Worm (Caenorhabditis elegans) whole organism, L4 larva: Measurements from ENCODE around the gene srx-50.

Experiments
- T26A8.4 ChIP-seq: fragments of 200-800 bp; sonication (Bioruptor generic); IDR thresholded peaks from 2 replicates; pipeline ENCODE4 v1.3.6; 2022; ENCODE audit warnings: missing genetic modification characterization, missing compliant biosample characterization
- aly-2 ChIP-seq: sonication (generic microtip); optimal IDR thresholded peaks from 2 replicates; lab custom pipeline; 2018; ENCODE audit warnings: missing biosample characterization, missing genetic modification characterization
- ceh-82 ChIP-seq: sonication (generic microtip); optimal IDR thresholded peaks from 2 replicates; lab custom pipeline; 2017; ENCODE audit warnings: missing biosample characterization, missing genetic modification characterization
- gei-8 ChIP-seq: fragments of 200-800 bp; sonication (Bioruptor generic); optimal IDR thresholded peaks from 2 replicates; lab custom pipeline; 2018; ENCODE audit warnings: mild to moderate bottlenecking, missing genetic modification characterization, missing compliant biosample characterization
- mdl-1 ChIP-seq, 2 experiments: fragments of 150-350 bp in 1 of 2; sonication (generic microtip) in 1 of 2; optimal IDR thresholded peaks; 2 replicates each; lab custom pipeline; 2014 to 2017; ENCODE audit warnings: missing biosample characterization in 2 of 2, missing genetic modification characterization in 2 of 2
- nhr-237 ChIP-seq: sonication (generic microtip); optimal IDR thresholded peaks from 2 replicates; lab custom pipeline; 2017; ENCODE audit warnings: missing biosample characterization, missing genetic modification characterization
- nhr-41 ChIP-seq: fragments of 200-800 bp; sonication (Bioruptor generic); IDR thresholded peaks from 2 replicates; pipeline ENCODE4 v1.3.6; 2022; ENCODE audit warnings: missing genetic modification reagents, missing genetic modification characterization, missing compliant biosample characterization
- nhr-42 ChIP-seq: fragments of 200-800 bp; sonication (Bioruptor generic); IDR thresholded peaks from 2 replicates; pipeline ENCODE4 v1.3.6; 2022; ENCODE audit warnings: missing genetic modification characterization, missing compliant biosample characterization
- nhr-76 ChIP-seq: fragments of 150-350 bp; optimal IDR thresholded peaks from 2 replicates; lab custom pipeline; 2014; ENCODE audit warnings: missing biosample characterization, missing genetic modification characterization
- unc-130 ChIP-seq: sonication (generic microtip); optimal IDR thresholded peaks from 2 replicates; lab custom pipeline; 2016; ENCODE audit warnings: missing genetic modification reagents, missing genetic modification characterization, missing compliant biosample characterization

DNA sequence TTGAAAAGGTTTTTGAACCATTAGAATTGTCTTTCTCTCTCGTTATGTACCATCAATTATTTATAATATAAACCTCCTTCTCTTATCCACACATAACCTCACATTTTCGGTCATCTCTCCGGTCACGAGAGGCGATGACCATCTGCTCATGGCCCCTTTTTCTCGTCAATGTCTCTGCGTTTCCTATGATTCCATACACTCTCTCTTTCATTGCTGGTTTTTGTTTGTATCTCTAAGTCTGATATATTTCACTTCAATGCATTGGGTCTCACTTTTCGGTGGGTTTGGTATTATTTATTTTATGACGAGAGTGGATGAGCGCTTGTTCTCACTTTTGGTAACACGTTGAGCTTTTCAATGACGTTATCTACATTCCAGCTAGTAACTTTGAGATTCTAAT lies 34.8 kb upstream of the srx-50 start:
- no peak for TF ChIP-seq nhr-76
- peak; percentile 13 to 74 for TF ChIP-seq mdl-1 (tag; optimal IDR thresholded peaks at IDR 0.05; lab: Kevin White, UChicago)
- TF ChIP-seq unc-130 (GFP tag; lab: Kevin White, UChicago), result no peak
- TF ChIP-seq ceh-82 (tag; lab: Kevin White, UChicago), result no peak
- no peak for TF ChIP-seq nhr-41 (GFP tag; lab: Robert Waterston, UW)
- no peak for TF ChIP-seq aly-2 (tag; lab: Kevin White, UChicago)
- TF ChIP-seq nhr-237 (tag; lab: Kevin White, UChicago), result no peak
- no peak for TF ChIP-seq gei-8 (GFP tag; lab: Kevin White, UChicago)
- no peak for TF ChIP-seq nhr-42 (GFP tag; lab: Robert Waterston, UW)
- TF ChIP-seq T26A8.4 (GFP tag; lab: Robert Waterston, UW), result no peak
